Fruit fly (Drosophila melanogaster): ENCODE data around the gene CG7627.

DNA sequence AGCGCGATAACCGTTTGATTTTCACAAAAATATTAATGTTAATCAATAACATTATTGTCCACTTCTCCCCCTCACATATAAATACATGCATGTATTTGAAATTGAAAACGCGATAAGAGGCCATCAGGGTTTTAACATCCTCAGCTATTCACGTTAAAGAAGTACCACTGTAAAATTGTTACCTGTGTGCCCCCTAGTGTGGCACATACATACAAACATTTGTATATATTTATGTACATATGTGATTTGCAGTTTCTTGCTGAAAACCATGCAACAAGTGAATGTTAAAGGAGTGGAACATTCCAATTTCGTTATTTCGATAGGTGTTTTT is 651 bp upstream of the CG7627 start:
- TF ChIP-seq lola (GFP tag; optimal IDR thresholded peaks at IDR 0.05) (no peak), Rel (GFP tag; optimal IDR thresholded peaks at IDR 0.05) (no peak), Rel (tag; optimal IDR thresholded peaks at IDR 0.05) (no peak), OdsH (GFP tag; optimal IDR thresholded peaks at IDR 0.05) (no peak)
